Worm (Caenorhabditis elegans) whole organism, L1 larva: Measurements from ENCODE around the gene irg-6.

Experiments used
- nhr-85 ChIP-seq: sonication (generic microtip); peaks from one replicate; lab custom pipeline; 2016; ENCODE audit warnings: missing genetic modification characterization, inconsistent platforms, missing compliant biosample characterization
- snpc-4 ChIP-seq: fragments of 150-350 bp; optimal IDR thresholded peaks from 2 replicates; lab custom pipeline; 2014; ENCODE audit warnings: missing biosample characterization, missing genetic modification characterization

ce11 chrIV:12893166-12893565 is 21.6 kb downstream of the irg-6 start, which contains the start of gene K08D8.12:
- TF ChIP-seq snpc-4 (tag; lab: Kevin White, UChicago) = no peak
- TF ChIP-seq nhr-85 = peak; percentile 6
